Worm (Caenorhabditis elegans) whole organism, midembryonic: Measurements from ENCODE around the gene C18H2.5.

Experiments
- T22C8.4 ChIP-seq: fragments of 200-800 bp; sonication (Bioruptor generic); IDR thresholded peaks from 2 replicates; pipeline ENCODE4 v1.3.6; 2022; ENCODE audit warnings: missing genetic modification characterization, missing compliant biosample characterization
- cog-1 ChIP-seq: sonication (generic microtip); optimal IDR thresholded peaks from 2 replicates; lab custom pipeline; 2016; ENCODE audit warnings: missing genetic modification characterization, missing compliant biosample characterization
- flt-1 ChIP-seq: fragments of 200-800 bp; sonication (Bioruptor generic); IDR thresholded peaks from 2 replicates; pipeline ENCODE4 v1.3.6; 2022; ENCODE audit warnings: missing genetic modification characterization, missing compliant biosample characterization
- klf-2 ChIP-seq: fragments of 200-800 bp; sonication (Bioruptor generic); conservative IDR thresholded peaks from 2 replicates; pipeline ENCODE4 v1.3.6; 2022; ENCODE audit warnings: missing genetic modification reagents, missing genetic modification characterization, missing compliant biosample characterization
- med-1 ChIP-seq: sonication (generic microtip); optimal IDR thresholded peaks from 2 replicates; lab custom pipeline; 2017; ENCODE audit warnings: missing genetic modification characterization, mild to moderate bottlenecking, missing compliant biosample characterization, antibody characterized with exemption, missing genetic modification reagents; ENCODE audit not compliant: insufficient read depth
- ref-1 ChIP-seq: fragments of 200-800 bp; sonication (Bioruptor generic); conservative IDR thresholded peaks from 2 replicates; pipeline ENCODE4 v1.3.6; 2022; ENCODE audit warnings: missing genetic modification reagents, missing genetic modification characterization, missing compliant biosample characterization
- tab-1 ChIP-seq: fragments of 200-800 bp; sonication (Bioruptor generic); IDR thresholded peaks from 2 replicates; pipeline ENCODE4 v1.3.6; 2022; ENCODE audit warnings: missing genetic modification characterization, missing compliant biosample characterization
- ztf-23 ChIP-seq: fragments of 200-800 bp; sonication (Bioruptor generic); IDR thresholded peaks from 2 replicates; pipeline ENCODE4 v1.3.6; 2022; ENCODE audit warnings: missing genetic modification reagents, missing genetic modification characterization, missing compliant biosample characterization
- ztf-29 ChIP-seq: fragments of 200-800 bp; sonication (Bioruptor generic); IDR thresholded peaks from 2 replicates; pipeline ENCODE4 v1.3.6; 2022; ENCODE audit warnings: missing genetic modification reagents, missing genetic modification characterization, missing compliant biosample characterization

C18H2.5 gene

DNA sequence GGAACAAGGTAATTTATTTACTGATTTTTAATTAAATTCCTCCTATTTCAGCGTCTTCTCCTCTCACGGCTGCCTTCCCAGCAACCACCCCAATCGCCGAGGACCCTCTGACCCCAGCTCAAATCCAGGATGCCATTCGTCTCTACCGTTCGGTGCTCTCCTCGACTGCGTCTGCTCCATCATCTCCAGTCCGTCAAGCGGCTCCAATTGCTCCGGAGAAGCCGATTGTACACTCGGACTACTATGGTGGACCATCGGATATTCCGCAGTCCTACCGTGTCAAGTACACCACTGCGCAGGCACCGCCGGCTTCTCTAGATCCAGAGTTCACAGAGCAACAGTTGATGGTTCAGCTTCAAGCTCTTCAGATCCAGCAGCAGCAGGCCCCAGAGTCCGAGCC is 45.3 kb downstream of the C18H2.5 start:
- TF ChIP-seq T22C8.4 (GFP tag; lab: Robert Waterston, UW) (no peak), cog-1 (tag; lab: Kevin White, UChicago) (no peak), ztf-29 (no peak), flt-1 (no peak), klf-2 (GFP tag; lab: Robert Waterston, UW) (no peak), ref-1 (GFP tag; lab: Robert Waterston, UW) (no peak), ztf-23 (GFP tag; lab: Robert Waterston, UW) (no peak), med-1 (no peak), tab-1 (GFP tag; lab: Robert Waterston, UW) (no peak)

DNA sequence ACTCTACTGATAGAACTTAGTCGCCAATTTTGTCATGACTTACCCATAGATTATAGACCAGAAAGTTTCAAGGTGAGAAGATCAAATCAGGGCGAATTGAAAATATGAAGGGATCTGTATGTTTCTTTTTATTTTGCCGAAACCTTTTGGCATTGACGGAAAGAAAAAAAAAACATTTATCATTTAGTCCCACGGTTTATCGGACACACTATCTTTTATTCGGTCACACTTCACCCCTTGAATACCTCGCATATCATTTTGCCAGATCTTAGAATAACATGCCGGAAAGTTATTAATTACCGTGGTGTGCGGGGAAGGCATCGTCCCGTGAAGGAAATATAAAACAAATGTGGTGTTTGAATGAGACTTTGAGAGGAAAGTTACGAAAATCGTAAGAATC is 49.1 kb downstream of the C18H2.5 start:
- TF ChIP-seq T22C8.4 (GFP tag; lab: Robert Waterston, UW) (no peak), med-1 (no peak), ref-1 (GFP tag; lab: Robert Waterston, UW) (no peak), flt-1 (no peak), klf-2 (GFP tag; lab: Robert Waterston, UW) (no peak), ztf-29 (no peak), cog-1 (tag; lab: Kevin White, UChicago) (no peak), ztf-23 (GFP tag; lab: Robert Waterston, UW) (no peak), tab-1 (GFP tag; lab: Robert Waterston, UW) (no peak)

DNA sequence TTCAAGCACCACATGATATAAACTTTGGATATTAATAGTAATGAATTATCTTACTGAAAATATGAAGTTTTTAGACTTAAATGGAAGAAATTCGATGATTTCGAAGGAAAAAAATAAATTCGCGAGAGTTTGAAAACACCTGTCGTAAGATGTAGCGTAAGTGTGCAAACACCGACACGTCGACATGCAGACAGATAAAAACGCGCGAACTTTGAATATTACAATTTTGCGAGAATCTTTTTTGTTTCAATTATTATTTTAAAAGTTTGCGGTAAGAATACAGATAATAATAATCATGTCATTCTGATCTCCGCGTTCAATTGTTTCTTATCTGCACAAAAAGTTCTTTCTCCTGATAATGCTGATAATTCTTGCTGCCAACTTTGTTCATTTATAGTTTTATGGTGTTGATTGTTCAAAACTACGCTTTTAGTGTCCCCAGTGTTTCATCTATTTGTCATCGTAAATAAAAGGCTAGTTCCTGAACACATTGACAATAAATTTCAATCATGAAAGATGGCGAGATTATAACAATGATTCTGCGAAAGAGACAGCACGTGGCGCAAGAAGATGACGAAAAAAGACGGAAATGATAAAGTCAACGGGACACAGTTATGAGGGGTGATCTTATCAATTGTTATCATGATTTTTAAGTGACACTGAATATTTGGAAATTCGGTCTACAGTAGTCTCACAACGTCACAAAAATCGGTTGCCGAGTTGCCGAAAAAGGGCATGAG is 50.1 kb downstream of the C18H2.5 start:
- TF ChIP-seq flt-1 (no peak), T22C8.4 (GFP tag; lab: Robert Waterston, UW) (no peak), ztf-23 (GFP tag; lab: Robert Waterston, UW) (no peak), tab-1 (GFP tag; lab: Robert Waterston, UW) (no peak), ref-1 (GFP tag; lab: Robert Waterston, UW) (no peak), med-1 (no peak), cog-1 (tag; lab: Kevin White, UChicago) (no peak), klf-2 (GFP tag; lab: Robert Waterston, UW) (no peak), ztf-29 (no peak)

DNA sequence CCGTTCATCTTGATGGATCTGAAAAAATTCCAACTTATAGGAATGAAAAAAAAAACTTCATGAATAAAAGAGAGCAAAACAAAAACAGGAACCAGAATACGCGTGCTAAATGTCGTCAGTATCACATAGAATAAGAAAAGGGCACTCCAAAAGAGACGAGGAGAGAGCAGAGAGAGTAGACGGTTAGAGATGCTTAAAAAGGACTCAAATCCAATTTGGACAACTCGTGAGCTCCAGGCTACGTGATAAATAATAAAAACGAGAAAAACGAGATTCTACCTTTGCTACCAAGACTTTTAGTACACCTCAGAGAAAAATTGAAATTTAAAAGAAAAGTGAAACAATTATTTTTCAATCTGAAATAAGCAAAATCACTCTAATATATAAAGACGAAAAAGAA is 51.1 kb downstream of the C18H2.5 start, which contains the start of gene upp-1:
Gene upp-1, minus strand, starts transcription at position 18 of the 400 bp plus-strand sequence.
- TF ChIP-seq klf-2 (GFP tag; lab: Robert Waterston, UW) (no peak), cog-1 (tag; lab: Kevin White, UChicago) (no peak), tab-1 (GFP tag; lab: Robert Waterston, UW) (no peak), ztf-29 (no peak), ref-1 (GFP tag; lab: Robert Waterston, UW) (no peak), flt-1 (no peak), med-1 (no peak), ztf-23 (GFP tag; lab: Robert Waterston, UW) (no peak), T22C8.4 (GFP tag; lab: Robert Waterston, UW) (no peak)

DNA sequence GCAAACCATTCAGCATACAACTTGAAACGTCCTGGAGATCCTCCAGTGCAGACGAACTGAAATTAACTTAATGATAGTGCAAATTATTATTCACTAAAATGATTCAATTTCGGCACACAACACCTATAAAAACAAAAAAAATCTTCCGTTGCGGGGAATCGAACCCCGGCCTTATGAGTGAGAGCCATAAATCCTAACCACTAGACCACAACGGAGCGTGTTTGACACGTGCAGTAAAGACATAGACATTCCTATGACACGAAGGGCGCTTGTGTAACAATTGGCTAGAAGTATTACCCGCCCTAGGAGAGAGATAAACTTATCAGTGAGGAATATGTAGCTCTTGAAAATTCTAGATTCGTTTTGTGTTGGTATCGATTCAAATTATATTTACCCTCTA is 52.2 kb downstream of the C18H2.5 start:
- TF ChIP-seq ref-1 (GFP tag; lab: Robert Waterston, UW) (peak; percentile 78), cog-1 (tag; lab: Kevin White, UChicago) (no peak), klf-2 (GFP tag; lab: Robert Waterston, UW) (0 out of 2 replicates have a peak, but pooled peaks have one; percentile 33), T22C8.4 (GFP tag; lab: Robert Waterston, UW) (peak; percentile 71), ztf-23 (GFP tag; lab: Robert Waterston, UW) (peak; percentile 76; the same call in 1 of the 2 replicates), med-1 (no peak), tab-1 (GFP tag; lab: Robert Waterston, UW) (peak; percentile 81; the same call in 1 of the 2 replicates), ztf-29 (peak; percentile 32; the same call in 1 of the 2 replicates), flt-1 (peak; percentile 93)

DNA sequence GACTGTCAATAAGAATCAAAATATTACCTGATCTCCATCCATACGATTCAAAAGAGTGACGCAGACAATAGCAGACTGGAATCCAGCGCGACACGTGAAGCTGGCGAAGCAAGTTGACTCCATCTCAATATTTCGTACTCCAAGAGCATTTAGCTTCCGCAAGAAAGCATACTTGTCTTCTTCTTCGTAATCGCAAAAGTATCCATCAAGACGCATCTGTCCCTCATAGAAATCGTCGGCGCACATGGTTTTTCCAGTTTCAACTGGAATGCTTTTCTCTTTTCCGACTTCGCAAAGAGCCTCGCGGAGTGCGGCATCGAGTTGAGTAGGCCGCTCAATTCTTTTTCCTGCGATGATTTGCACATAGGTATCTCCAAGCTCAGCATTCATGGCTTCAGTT is 52.8 kb downstream of the C18H2.5 start:
- TF ChIP-seq T22C8.4 (GFP tag; lab: Robert Waterston, UW) (no peak), klf-2 (GFP tag; lab: Robert Waterston, UW) (no peak), med-1 (no peak), cog-1 (tag; lab: Kevin White, UChicago) (no peak), ztf-29 (no peak), flt-1 (no peak), ztf-23 (GFP tag; lab: Robert Waterston, UW) (no peak), ref-1 (GFP tag; lab: Robert Waterston, UW) (no peak), tab-1 (GFP tag; lab: Robert Waterston, UW) (no peak)
